Worm (Caenorhabditis elegans) whole organism, L4 larva: ENCODE results near the gene sre-6.

Experiments
- D1046.2 ChIP-seq: fragments of 200-800 bp; sonication (Bioruptor generic); IDR thresholded peaks from 2 replicates; pipeline ENCODE4 v1.3.6; 2022; ENCODE audit warnings: missing genetic modification characterization, missing compliant biosample characterization
- F37D6.2 ChIP-seq: sonication (generic microtip); optimal IDR thresholded peaks from 2 replicates; lab custom pipeline; 2016; ENCODE audit warnings: mild to moderate bottlenecking, missing genetic modification characterization, missing compliant biosample characterization
- F49E8.2 ChIP-seq: sonication (generic microtip); optimal IDR thresholded peaks from 2 replicates; lab custom pipeline; 2016; ENCODE audit warnings: missing compliant biosample characterization, mild to moderate bottlenecking, missing genetic modification characterization, borderline replicate concordance
- Y105C5A.15 ChIP-seq: fragments of 200-800 bp; sonication (Bioruptor generic); IDR thresholded peaks from 2 replicates; pipeline ENCODE4 v1.3.6; 2022; ENCODE audit warnings: missing genetic modification characterization, missing compliant biosample characterization
- Y48G9A.11 ChIP-seq: fragments of 200-800 bp; sonication (Bioruptor generic); IDR thresholded peaks from 2 replicates; pipeline ENCODE4 v1.3.6; 2022; ENCODE audit warnings: missing genetic modification reagents, missing genetic modification characterization, missing compliant biosample characterization
- Y5F2A.4 ChIP-seq: fragments of 200-800 bp; sonication (Bioruptor generic); optimal IDR thresholded peaks from 2 replicates; lab custom pipeline; 2018; ENCODE audit warnings: mild to moderate bottlenecking, missing genetic modification characterization, missing compliant biosample characterization
- ZK337.2 ChIP-seq: fragments of 200-800 bp; sonication (Bioruptor generic); IDR thresholded peaks from 2 replicates; pipeline ENCODE4 v1.3.6; 2022; ENCODE audit warnings: missing genetic modification reagents, missing genetic modification characterization, missing compliant biosample characterization
- ZK546.5 ChIP-seq, 2 experiments: sonication (generic microtip); optimal IDR thresholded peaks; 2 replicates each; lab custom pipeline; 2017; ENCODE audit warnings: missing biosample characterization in 2 of 2, missing genetic modification characterization in 2 of 2
- aly-2 ChIP-seq: sonication (generic microtip); optimal IDR thresholded peaks from 2 replicates; lab custom pipeline; 2018; ENCODE audit warnings: missing biosample characterization, missing genetic modification characterization
- attf-4 ChIP-seq: sonication (generic microtip); optimal IDR thresholded peaks from 3 replicates; lab custom pipeline; 2017; ENCODE audit warnings: missing biosample characterization, missing genetic modification characterization
- ceh-32 ChIP-seq: sonication (generic microtip); optimal IDR thresholded peaks from 2 replicates; lab custom pipeline; 2016; ENCODE audit warnings: mild to moderate bottlenecking, missing genetic modification characterization, missing compliant biosample characterization; ENCODE audit not compliant: poor library complexity
- ceh-62 ChIP-seq: sonication (generic microtip); optimal IDR thresholded peaks from 2 replicates; lab custom pipeline; 2017; ENCODE audit warnings: missing biosample characterization, missing genetic modification characterization
- daf-16 ChIP-seq, 3 experiments: sonication (generic microtip); optimal IDR thresholded peaks; 2 replicates each; lab custom pipeline; 2016 to 2017; ENCODE audit warnings: missing genetic modification characterization in 3 of 3, missing genetic modification reagents in 3 of 3, mild to moderate bottlenecking in 2 of 3, missing compliant biosample characterization in 2 of 3, missing biosample characterization in 1 of 3, moderate library complexity in 1 of 3
- daf-19 ChIP-seq: fragments of 200-800 bp; sonication (Bioruptor generic); conservative IDR thresholded peaks from 2 replicates; pipeline ENCODE4 v1.3.6; 2022; ENCODE audit warnings: missing genetic modification characterization, missing compliant biosample characterization
- daf-8 ChIP-seq: fragments of 200-800 bp; sonication (Bioruptor generic); IDR thresholded peaks from 2 replicates; pipeline ENCODE4 v1.3.6; 2022; ENCODE audit warnings: missing genetic modification characterization, missing compliant biosample characterization
- dmd-8 ChIP-seq: fragments of 200-800 bp; sonication (Bioruptor generic); IDR thresholded peaks from 2 replicates; pipeline ENCODE4 v1.3.6; 2022; ENCODE audit warnings: missing genetic modification characterization, missing compliant biosample characterization
- dpl-1 ChIP-seq: fragments of 150-350 bp; optimal IDR thresholded peaks from 2 replicates; lab custom pipeline; 2014; ENCODE audit warnings: missing biosample characterization, missing genetic modification reagents, missing genetic modification characterization
- duxl-1 ChIP-seq: sonication (generic microtip); optimal IDR thresholded peaks from 2 replicates; lab custom pipeline; 2016; ENCODE audit warnings: mild to moderate bottlenecking, missing genetic modification characterization, moderate library complexity, missing compliant biosample characterization; ENCODE audit not compliant: poor library complexity
- dve-1 ChIP-seq: sonication (generic microtip); optimal IDR thresholded peaks from 2 replicates; lab custom pipeline; 2017; ENCODE audit warnings: antibody characterized with exemption, mild to moderate bottlenecking, missing genetic modification characterization, missing compliant biosample characterization; ENCODE audit not compliant: insufficient read depth
- egl-43 ChIP-seq: fragments of 200-800 bp; sonication (Bioruptor generic); IDR thresholded peaks from 2 replicates; pipeline ENCODE4 v1.3.6; 2022; ENCODE audit warnings: missing genetic modification reagents, missing genetic modification characterization, missing compliant biosample characterization
- gei-8 ChIP-seq: fragments of 200-800 bp; sonication (Bioruptor generic); optimal IDR thresholded peaks from 2 replicates; lab custom pipeline; 2018; ENCODE audit warnings: mild to moderate bottlenecking, missing genetic modification characterization, missing compliant biosample characterization
- hif-1 ChIP-seq, 2 experiments: sonication (generic microtip); optimal IDR thresholded peaks; 2 replicates each; lab custom pipeline; 2016 to 2017; ENCODE audit warnings: missing compliant biosample characterization in 2 of 2, missing genetic modification characterization in 2 of 2, missing genetic modification reagents in 2 of 2, missing genotype in 2 of 2, mild to moderate bottlenecking in 1 of 2
- hlh-11 ChIP-seq: fragments of 200-800 bp; sonication (Bioruptor generic); optimal IDR thresholded peaks from 2 replicates; lab custom pipeline; 2018; ENCODE audit warnings: mild to moderate bottlenecking, missing genetic modification characterization, missing compliant biosample characterization
- lim-7 ChIP-seq: fragments of 200-800 bp; sonication (Bioruptor generic); IDR thresholded peaks from 2 replicates; pipeline ENCODE4 v1.3.6; 2022; ENCODE audit warnings: missing genetic modification characterization, missing compliant biosample characterization
- lin-1 ChIP-seq: fragments of 200-800 bp; sonication (Bioruptor generic); IDR thresholded peaks from 2 replicates; pipeline ENCODE4 v1.3.6; 2022; ENCODE audit warnings: missing genetic modification reagents, missing genetic modification characterization, missing compliant biosample characterization
- lin-29 ChIP-seq: fragments of 200-800 bp; sonication (Bioruptor generic); IDR thresholded peaks from 2 replicates; pipeline ENCODE4 v1.3.6; 2022; ENCODE audit warnings: missing genetic modification reagents, missing genetic modification characterization, missing compliant biosample characterization
- lin-39 ChIP-seq: fragments of 150-350 bp; optimal IDR thresholded peaks from 2 replicates; lab custom pipeline; 2014; ENCODE audit warnings: missing biosample characterization, missing genetic modification reagents, missing genetic modification characterization
- lsy-2 ChIP-seq, 2 experiments: fragments of 150-350 bp in 1 of 2; sonication (generic microtip) in 1 of 2; optimal IDR thresholded peaks; 2 replicates each; lab custom pipeline; 2014 to 2017; ENCODE audit warnings: missing biosample characterization in 2 of 2, missing genetic modification characterization in 2 of 2
- madf-5 ChIP-seq, 2 experiments: fragments of 200-800 bp; sonication (Bioruptor generic); IDR thresholded peaks; 2 replicates each; pipeline ENCODE4 v1.3.6; 2022; ENCODE audit warnings: missing compliant biosample characterization in 2 of 2, missing genetic modification characterization in 2 of 2
- madf-9 ChIP-seq: fragments of 200-800 bp; sonication (Bioruptor generic); conservative IDR thresholded peaks from 2 replicates; pipeline ENCODE4 v1.3.6; 2022; ENCODE audit warnings: missing genetic modification reagents, missing genetic modification characterization, missing compliant biosample characterization
- nhr-102 ChIP-seq: sonication (generic microtip); optimal IDR thresholded peaks from 2 replicates; lab custom pipeline; 2016; ENCODE audit warnings: mild to moderate bottlenecking, missing genetic modification characterization, moderate library complexity, missing compliant biosample characterization
- nhr-237 ChIP-seq: sonication (generic microtip); optimal IDR thresholded peaks from 2 replicates; lab custom pipeline; 2017; ENCODE audit warnings: missing biosample characterization, missing genetic modification characterization
- nhr-28 ChIP-seq: fragments of 150-350 bp; optimal IDR thresholded peaks from 2 replicates; lab custom pipeline; 2014; ENCODE audit warnings: missing biosample characterization, missing genetic modification characterization
- nhr-42 ChIP-seq: fragments of 200-800 bp; sonication (Bioruptor generic); IDR thresholded peaks from 2 replicates; pipeline ENCODE4 v1.3.6; 2022; ENCODE audit warnings: missing genetic modification characterization, missing compliant biosample characterization
- pha-4 ChIP-seq, 2 experiments: fragments of 150-350 bp in 1 of 2; fragments of 200-800 bp in 1 of 2; sonication (Bioruptor generic) in 1 of 2; IDR thresholded peaks in 1 of 2; optimal IDR thresholded peaks in 1 of 2; 2 replicates each; pipeline versions ENCODE4 v1.3.6 to Lab custom; 2014 to 2022; ENCODE audit warnings: missing genetic modification characterization in 2 of 2, missing genetic modification reagents in 2 of 2, missing biosample characterization in 1 of 2, missing compliant biosample characterization in 1 of 2
- saeg-2 ChIP-seq: fragments of 200-800 bp; sonication (Bioruptor generic); IDR thresholded peaks from 2 replicates; pipeline ENCODE4 v1.3.6; 2022; ENCODE audit warnings: missing genetic modification reagents, missing genetic modification characterization, missing compliant biosample characterization
- snpc-1.2 ChIP-seq: fragments of 200-800 bp; sonication (Bioruptor generic); IDR thresholded peaks from 2 replicates; pipeline ENCODE4 v1.3.6; 2022; ENCODE audit warnings: missing genetic modification reagents, missing genetic modification characterization, missing compliant biosample characterization
- vab-7 ChIP-seq: fragments of 200-800 bp; sonication (Bioruptor generic); IDR thresholded peaks from 2 replicates; pipeline ENCODE4 v1.3.6; 2022; ENCODE audit warnings: missing genetic modification reagents, missing genetic modification characterization, missing compliant biosample characterization
- ztf-11 ChIP-seq: fragments of 150-350 bp; optimal IDR thresholded peaks from 2 replicates; lab custom pipeline; 2014; ENCODE audit warnings: missing biosample characterization, missing genetic modification characterization

Gene sre-6

DNA sequence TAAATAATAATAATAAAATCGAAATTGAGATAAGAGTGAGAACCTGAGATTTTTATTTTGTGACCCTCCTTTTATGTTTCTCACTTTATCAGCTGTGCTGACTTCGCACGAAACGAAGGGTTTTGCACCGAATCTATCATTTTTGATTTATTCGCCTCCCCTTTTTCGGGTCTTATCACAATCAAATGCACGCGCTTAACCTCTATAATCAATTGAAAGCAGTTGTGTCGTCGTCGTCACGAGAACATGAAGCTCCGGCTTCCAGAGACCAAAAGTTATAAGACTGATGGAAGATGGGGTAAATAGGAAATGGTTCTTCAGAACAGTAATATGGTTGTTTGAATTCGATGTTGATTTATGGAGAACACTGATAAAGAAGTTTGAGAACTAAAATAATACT is 38.6 kb upstream of the sre-6 start, which contains the start of gene D1054.18 (continued):
- TF ChIP-seq lin-1 (GFP tag; lab: Robert Waterston, UW), result peak; percentile 66; the same call in 1 of the 2 replicates
- no peak for TF ChIP-seq lin-39 (tag; lab: Kevin White, UChicago)
- peak; percentile 42 for TF ChIP-seq nhr-102
- peak; percentile 84 for TF ChIP-seq nhr-28 (tag; lab: Kevin White, UChicago)
- TF ChIP-seq ceh-62 (tag; lab: Kevin White, UChicago), result no peak
- TF ChIP-seq egl-43, result no peak
- TF ChIP-seq vab-7 (GFP tag; lab: Robert Waterston, UW), result no peak
- no peak for TF ChIP-seq daf-19 (GFP tag; lab: Robert Waterston, UW)
- no peak for TF ChIP-seq ztf-11 (tag; lab: Kevin White, UChicago)
- TF ChIP-seq F49E8.2, result no peak
- peak; percentile 67 for TF ChIP-seq dve-1 (tag; lab: Kevin White, UChicago)
- TF ChIP-seq hlh-11, result peak; percentile 91
- no peak for TF ChIP-seq D1046.2 (GFP tag; lab: Robert Waterston, UW)
- TF ChIP-seq Y48G9A.11, result no peak
- TF ChIP-seq Y5F2A.4, result no peak
- no peak for TF ChIP-seq lin-29 (GFP tag; lab: Robert Waterston, UW)
- TF ChIP-seq ZK337.2, result no peak
- no peak for TF ChIP-seq Y105C5A.15 (GFP tag; lab: Robert Waterston, UW)
- no peak for TF ChIP-seq lsy-2 (tag; optimal IDR thresholded peaks at IDR 0.05; lab: Kevin White, UChicago)
- TF ChIP-seq daf-8 (GFP tag; lab: Robert Waterston, UW), result no peak
- no peak for TF ChIP-seq daf-16 (GFP tag; optimal IDR thresholded peaks at IDR 0.05; lab: Kevin White, UChicago)
- peak; percentile 89 for TF ChIP-seq daf-16 (tag; optimal IDR thresholded peaks at IDR 0.05; lab: Kevin White, UChicago)
- TF ChIP-seq lim-7 (GFP tag; lab: Robert Waterston, UW), result no peak
- TF ChIP-seq F37D6.2, result no peak
- no peak for TF ChIP-seq gei-8 (GFP tag; lab: Kevin White, UChicago)
- TF ChIP-seq hif-1 (tag; optimal IDR thresholded peaks at IDR 0.05; lab: Kevin White, UChicago), result no peak

DNA sequence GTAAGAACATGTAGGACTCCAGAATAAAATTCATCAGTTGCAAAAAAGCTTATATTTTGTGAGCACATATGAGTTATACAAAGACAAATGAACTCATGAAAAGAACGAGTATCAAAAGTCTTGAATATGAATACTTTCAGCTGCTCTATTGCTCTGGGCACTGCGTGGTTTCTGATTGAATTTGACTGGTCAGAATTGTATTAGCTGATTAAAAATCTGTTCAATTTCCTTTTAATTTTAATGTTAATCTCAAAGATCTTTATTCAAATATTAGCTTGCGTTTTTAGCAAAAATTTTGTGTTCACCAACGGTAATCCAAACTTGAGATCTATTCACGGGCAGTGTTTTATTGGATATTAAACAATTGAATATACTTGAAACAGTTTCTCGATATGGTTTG is 35.5 kb upstream of the sre-6 start, which contains the start of gene srh-184:
TSS of gene srh-184 (minus strand) at position 101 of the 400 bp plus-strand sequence.
- TF ChIP-seq ceh-32 (tag; lab: Kevin White, UChicago), result no peak
- no peak for TF ChIP-seq ZK546.5 (tag; optimal IDR thresholded peaks at IDR 0.05; lab: Kevin White, UChicago)
- TF ChIP-seq dmd-8 (GFP tag; lab: Robert Waterston, UW), result no peak
- TF ChIP-seq pha-4 (GFP tag; IDR thresholded peaks at IDR 0.05; lab: Robert Waterston, UW), result no peak
- TF ChIP-seq pha-4 (tag; optimal IDR thresholded peaks at IDR 0.05; lab: Kevin White, UChicago), result no peak
- TF ChIP-seq nhr-237 (tag; lab: Kevin White, UChicago), result no peak
- no peak for TF ChIP-seq nhr-42 (GFP tag; lab: Robert Waterston, UW)

DNA sequence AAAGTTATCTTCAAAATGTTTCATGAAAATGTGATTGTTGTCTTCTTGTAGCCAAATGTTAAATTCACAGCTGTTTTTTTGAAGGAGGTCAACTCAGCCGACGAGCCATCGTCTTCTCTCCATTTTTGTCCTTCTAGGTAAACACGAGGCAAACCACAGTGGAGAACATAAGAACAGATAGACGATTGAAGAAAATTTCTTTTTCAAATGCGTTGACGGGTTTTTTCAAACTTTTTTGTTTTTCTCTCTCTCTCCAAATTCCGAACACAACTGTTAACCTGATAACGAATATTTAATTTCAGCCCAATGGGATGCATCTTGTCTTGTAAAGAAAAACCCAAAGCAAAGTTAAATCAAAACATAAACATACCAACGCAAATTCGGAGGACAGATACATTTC is 32.9 kb upstream of the sre-6 start, which contains the start of gene D1054.19:
TSS of gene D1054.19 (plus strand) at position 301 of the 400 bp plus-strand sequence.
- TF ChIP-seq madf-5 (GFP tag; IDR thresholded peaks at IDR 0.05; lab: Robert Waterston, UW), result no peak
- no peak for TF ChIP-seq gei-8 (GFP tag; lab: Kevin White, UChicago)
- TF ChIP-seq daf-8 (GFP tag; lab: Robert Waterston, UW), result no peak
- no peak for TF ChIP-seq attf-4
- TF ChIP-seq snpc-1.2 (GFP tag; lab: Robert Waterston, UW), result no peak
- no peak for TF ChIP-seq aly-2 (tag; lab: Kevin White, UChicago)
- no peak for TF ChIP-seq duxl-1 (tag; lab: Kevin White, UChicago)
- TF ChIP-seq saeg-2 (GFP tag; lab: Robert Waterston, UW), result no peak
- TF ChIP-seq dpl-1 (GFP tag; lab: Kevin White, UChicago), result no peak
- no peak for TF ChIP-seq egl-43
- TF ChIP-seq madf-9 (GFP tag; lab: Robert Waterston, UW), result no peak
- TF ChIP-seq lsy-2 (tag; optimal IDR thresholded peaks at IDR 0.05; lab: Kevin White, UChicago), result no peak
